Worm (Caenorhabditis elegans) whole organism, late embryonic: ENCODE data around the gene K02B7.3.

Experiments used
- C08G9.2 ChIP-seq: sonication (generic microtip); optimal IDR thresholded peaks from 2 replicates; lab custom pipeline; 2016; ENCODE audit warnings: mild to moderate bottlenecking, missing genetic modification characterization, moderate library complexity, missing compliant biosample characterization
- C38D4.7 ChIP-seq: fragments of 200-800 bp; sonication (Bioruptor generic); optimal IDR thresholded peaks from 2 replicates; lab custom pipeline; 2018; ENCODE audit warnings: mild to moderate bottlenecking, missing genetic modification characterization, moderate library complexity, missing compliant biosample characterization
- F13H6.1 ChIP-seq: sonication (generic microtip); optimal IDR thresholded peaks from 2 replicates; lab custom pipeline; 2016; ENCODE audit warnings: missing genetic modification characterization, missing compliant biosample characterization
- K09A11.1 ChIP-seq: sonication (generic microtip); optimal IDR thresholded peaks from 2 replicates; lab custom pipeline; 2017; ENCODE audit warnings: antibody characterized with exemption, mild to moderate bottlenecking, missing genetic modification characterization, missing compliant biosample characterization; ENCODE audit not compliant: insufficient read depth
- T23F11.4 ChIP-seq: fragments of 200-800 bp; sonication (Bioruptor generic); optimal IDR thresholded peaks from 2 replicates; lab custom pipeline; 2018; ENCODE audit warnings: mild to moderate bottlenecking, missing genetic modification characterization, missing compliant biosample characterization
- Y22D7AL.16 ChIP-seq: sonication (generic microtip); optimal IDR thresholded peaks from 2 replicates; lab custom pipeline; 2016; ENCODE audit warnings: missing genetic modification characterization, missing compliant biosample characterization
- ahr-1 ChIP-seq: sonication (generic microtip); optimal IDR thresholded peaks from 2 replicates; lab custom pipeline; 2016; ENCODE audit warnings: missing genetic modification characterization, missing compliant biosample characterization
- ceh-14 ChIP-seq: sonication (generic microtip); optimal IDR thresholded peaks from 2 replicates; lab custom pipeline; 2016; ENCODE audit warnings: missing genotype, missing genetic modification characterization, missing compliant biosample characterization
- ceh-18 ChIP-seq: sonication (generic microtip); optimal IDR thresholded peaks from 2 replicates; lab custom pipeline; 2016; ENCODE audit warnings: missing genetic modification characterization, missing compliant biosample characterization
- ceh-19 ChIP-seq: fragments of 200-800 bp; sonication (Bioruptor generic); optimal IDR thresholded peaks from 2 replicates; lab custom pipeline; 2018; ENCODE audit warnings: mild to moderate bottlenecking, missing genetic modification characterization, missing compliant biosample characterization
- ceh-30 ChIP-seq: fragments of 150-350 bp; optimal IDR thresholded peaks from 2 replicates; lab custom pipeline; 2014; ENCODE audit warnings: missing biosample characterization, missing genetic modification characterization
- ceh-34 ChIP-seq: sonication (generic microtip); optimal IDR thresholded peaks from 2 replicates; lab custom pipeline; 2016; ENCODE audit warnings: mild to moderate bottlenecking, missing genetic modification characterization, missing compliant biosample characterization
- ceh-9 ChIP-seq: sonication (generic microtip); optimal IDR thresholded peaks from 2 replicates; lab custom pipeline; 2016; ENCODE audit warnings: mild to moderate bottlenecking, missing genetic modification characterization, inconsistent platforms, missing compliant biosample characterization
- che-1 ChIP-seq: sonication (generic microtip); optimal IDR thresholded peaks from 2 replicates; lab custom pipeline; 2016; ENCODE audit warnings: mild to moderate bottlenecking, missing genetic modification characterization, missing compliant biosample characterization
- dve-1 ChIP-seq: sonication (generic microtip); optimal IDR thresholded peaks from 2 replicates; lab custom pipeline; 2017; ENCODE audit warnings: antibody characterized with exemption, mild to moderate bottlenecking, missing genetic modification characterization, missing compliant biosample characterization
- elt-2 ChIP-seq: sonication (generic microtip); optimal IDR thresholded peaks from 2 replicates; lab custom pipeline; 2016; ENCODE audit warnings: missing genetic modification reagents, missing genetic modification characterization, missing compliant biosample characterization
- elt-4 ChIP-seq: sonication (generic microtip); optimal IDR thresholded peaks from 2 replicates; lab custom pipeline; 2016; ENCODE audit warnings: missing genetic modification characterization, missing compliant biosample characterization
- ets-4 ChIP-seq: sonication (generic microtip); optimal IDR thresholded peaks from 2 replicates; lab custom pipeline; 2016; ENCODE audit warnings: missing genetic modification characterization, missing compliant biosample characterization
- eyg-1 ChIP-seq: sonication (generic microtip); optimal IDR thresholded peaks from 2 replicates; lab custom pipeline; 2016; ENCODE audit warnings: missing genotype, missing genetic modification characterization, missing compliant biosample characterization
- hlh-8 ChIP-seq: sonication (generic microtip); optimal IDR thresholded peaks from 2 replicates; lab custom pipeline; 2016; ENCODE audit warnings: missing genotype, missing genetic modification characterization, missing compliant biosample characterization
- lin-11 ChIP-seq: fragments of 200-800 bp; sonication (Bioruptor generic); optimal IDR thresholded peaks from 2 replicates; lab custom pipeline; 2018; ENCODE audit warnings: mild to moderate bottlenecking, missing genetic modification characterization, missing compliant biosample characterization
- madf-2 ChIP-seq: sonication (generic microtip); optimal IDR thresholded peaks from 2 replicates; lab custom pipeline; 2017; ENCODE audit warnings: missing genetic modification characterization, missing compliant biosample characterization
- nfya-1 ChIP-seq: sonication (generic microtip); optimal IDR thresholded peaks from 2 replicates; lab custom pipeline; 2017; ENCODE audit warnings: missing genetic modification characterization, mild to moderate bottlenecking, missing compliant biosample characterization, antibody characterized with exemption, moderate library complexity
- pat-9 ChIP-seq: fragments of 200-800 bp; sonication (Bioruptor generic); optimal IDR thresholded peaks from 2 replicates; lab custom pipeline; 2018; ENCODE audit warnings: mild to moderate bottlenecking, missing genetic modification characterization, moderate library complexity, missing compliant biosample characterization
- pax-1 ChIP-seq: fragments of 150-350 bp; optimal IDR thresholded peaks from 2 replicates; lab custom pipeline; 2014; ENCODE audit warnings: missing biosample characterization, missing genetic modification characterization
- pha-4 ChIP-seq: fragments of 150-350 bp; optimal IDR thresholded peaks from 2 replicates; lab custom pipeline; 2018; ENCODE audit warnings: missing biosample characterization, missing genetic modification reagents, missing genetic modification characterization
- pros-1 ChIP-seq: fragments of 150-350 bp; optimal IDR thresholded peaks from 2 replicates; lab custom pipeline; 2014; ENCODE audit warnings: missing biosample characterization, missing genetic modification reagents, missing genetic modification characterization
- ref-2 ChIP-seq: sonication (generic microtip); optimal IDR thresholded peaks from 2 replicates; lab custom pipeline; 2016; ENCODE audit warnings: missing genetic modification characterization, missing compliant biosample characterization
- rnt-1 ChIP-seq: sonication (generic microtip); optimal IDR thresholded peaks from 2 replicates; lab custom pipeline; 2016; ENCODE audit warnings: missing genetic modification characterization, missing compliant biosample characterization
- sox-4 ChIP-seq: sonication (generic microtip); optimal IDR thresholded peaks from 2 replicates; lab custom pipeline; 2017; ENCODE audit warnings: mild to moderate bottlenecking, missing genetic modification characterization, inconsistent platforms, missing compliant biosample characterization
- syd-9 ChIP-seq: sonication (generic microtip); optimal IDR thresholded peaks from 2 replicates; lab custom pipeline; 2016; ENCODE audit warnings: mild to moderate bottlenecking, missing genetic modification characterization, moderate library complexity, missing compliant biosample characterization
- tbx-2 ChIP-seq: sonication (generic microtip); optimal IDR thresholded peaks from 2 replicates; lab custom pipeline; 2016; ENCODE audit warnings: missing genetic modification characterization, missing compliant biosample characterization
- tbx-7 ChIP-seq: sonication (generic microtip); optimal IDR thresholded peaks from 2 replicates; lab custom pipeline; 2016; ENCODE audit warnings: missing genotype, missing genetic modification characterization, missing compliant biosample characterization
- ttx-3 ChIP-seq: sonication (generic microtip); optimal IDR thresholded peaks from 2 replicates; lab custom pipeline; 2016; ENCODE audit warnings: missing genetic modification reagents, missing genetic modification characterization, missing compliant biosample characterization
- unc-86 ChIP-seq: sonication (generic microtip); optimal IDR thresholded peaks from 2 replicates; lab custom pipeline; 2016; ENCODE audit warnings: missing genetic modification characterization, missing compliant biosample characterization

Gene K02B7.3

DNA sequence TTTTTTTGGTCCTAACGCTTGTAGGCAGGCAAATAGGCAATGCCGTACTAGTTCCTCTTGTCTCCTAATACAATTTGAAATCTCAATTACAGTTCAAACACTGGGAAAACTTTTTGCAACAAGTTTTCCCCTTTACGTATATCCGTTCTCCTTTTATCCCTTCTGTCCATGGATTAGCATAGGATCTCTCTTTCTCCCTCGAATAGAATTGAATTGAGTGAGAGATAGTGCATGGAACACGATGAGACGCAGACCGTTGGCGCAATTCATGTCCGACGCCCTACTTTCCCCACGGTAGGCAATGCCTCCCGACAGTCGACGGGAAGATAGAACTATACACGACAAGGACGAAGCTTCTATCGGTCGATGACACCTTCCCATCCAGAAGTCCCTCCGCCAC, 16.9 kb downstream of the K02B7.3 start, which contains the start of gene hhat-1:
hhat-1 (plus strand) TSS at position 301 of the 400 bp plus-strand sequence.
- TF ChIP-seq nfya-1 (tag; lab: Kevin White, UChicago) (no peak), ref-2 (tag; lab: Kevin White, UChicago) (peak; percentile 11), eyg-1 (tag; lab: Kevin White, UChicago) (no peak), lin-11 (no peak)

- TF ChIP-seq rnt-1 (tag; lab: Kevin White, UChicago) (no peak), ceh-14 (tag; lab: Kevin White, UChicago) (no peak), madf-2 (tag; lab: Kevin White, UChicago) (no peak), unc-86 (tag; lab: Kevin White, UChicago) (no peak), K09A11.1 (no peak), elt-2 (tag; lab: Kevin White, UChicago) (no peak), pros-1 (tag; lab: Kevin White, UChicago) (no peak), ceh-34 (no peak), syd-9 (tag; lab: Kevin White, UChicago) (no peak), ceh-19 (no peak), ets-4 (tag; lab: Kevin White, UChicago) (no peak), pax-1 (no peak), tbx-2 (tag; lab: Kevin White, UChicago) (no peak), dve-1 (tag; lab: Kevin White, UChicago) (no peak), C08G9.2 (tag; lab: Kevin White, UChicago) (no peak), pha-4 (tag; lab: Kevin White, UChicago) (no peak), Y22D7AL.16 (no peak)
- TF ChIP-seq, all 69 proteins: peak for 0
Observed at ce11 chrII:14673636-14674035, 21.5 kb downstream of the K02B7.3 start.

- TF ChIP-seq ceh-9 (tag; lab: Kevin White, UChicago) (no peak), sox-4 (tag; lab: Kevin White, UChicago) (no peak), hlh-8 (tag; lab: Kevin White, UChicago) (no peak), ceh-30 (tag; lab: Kevin White, UChicago) (no peak), ceh-19 (no peak), ceh-14 (tag; lab: Kevin White, UChicago) (no peak), dve-1 (tag; lab: Kevin White, UChicago) (no peak)
- TF ChIP-seq, all 69 proteins: peak for 0
Observed at ce11 chrII:14672095-14672494, 23.0 kb downstream of the K02B7.3 start.

ce11 chrII:14670175-14670574, 24.9 kb downstream of the K02B7.3 start:
- peak; percentile 1 for TF ChIP-seq ceh-18 (tag; lab: Kevin White, UChicago)
- TF ChIP-seq C38D4.7 = no peak
- TF ChIP-seq T23F11.4 (GFP tag; lab: Kevin White, UChicago) = no peak
- no peak for TF ChIP-seq che-1 (tag; lab: Kevin White, UChicago)
- TF ChIP-seq ttx-3 (tag; lab: Kevin White, UChicago) = no peak

ce11 chrII:14668608-14669007, 26.5 kb downstream of the K02B7.3 start:
- TF ChIP-seq elt-4 (tag; lab: Kevin White, UChicago) (no peak), ahr-1 (tag; lab: Kevin White, UChicago) (no peak), lin-11 (no peak), pat-9 (tag; lab: Kevin White, UChicago) (no peak), ceh-34 (no peak), tbx-7 (no peak), dve-1 (tag; lab: Kevin White, UChicago) (no peak), eyg-1 (tag; lab: Kevin White, UChicago) (no peak), F13H6.1 (tag; lab: Kevin White, UChicago) (no peak), pha-4 (tag; lab: Kevin White, UChicago) (no peak)
